Worm (Caenorhabditis elegans): ENCODE results near the gene C10E2.1.

DNA sequence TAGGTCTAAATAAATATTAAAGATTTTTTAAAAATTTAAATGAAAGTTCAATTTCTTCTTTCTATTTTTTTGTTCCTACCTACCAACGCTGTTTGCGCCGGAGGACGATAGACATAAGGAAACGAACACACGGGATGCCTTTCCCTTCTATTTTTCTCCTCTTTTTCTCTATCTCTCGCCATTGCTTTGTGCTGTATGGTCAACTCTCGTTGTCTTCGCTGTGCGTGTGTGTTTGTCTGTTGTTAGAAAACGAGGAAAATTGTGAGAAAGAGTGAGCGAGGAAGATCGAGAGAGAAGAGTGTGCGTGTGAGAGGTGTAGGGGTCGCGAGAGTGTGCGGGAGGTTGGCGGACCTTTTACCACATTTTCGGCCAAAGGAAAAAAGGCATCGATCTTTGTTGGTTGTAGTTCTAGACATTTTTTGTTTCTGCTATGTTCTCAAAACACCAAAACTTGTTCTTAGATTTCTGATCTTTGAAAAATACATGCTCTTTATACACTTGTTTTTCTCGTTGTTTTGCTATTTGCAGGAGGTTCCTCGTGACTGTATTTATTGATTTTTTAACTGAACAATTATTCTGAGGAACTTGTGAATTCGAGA, 36.5 kb downstream of the C10E2.1 start:
- no peak for TF ChIP-seq nhr-11 (tag; optimal IDR thresholded peaks at IDR 0.05)
- no peak for TF ChIP-seq unc-55 (GFP tag; optimal IDR thresholded peaks at IDR 0.05)
- no peak for TF ChIP-seq pqm-1 (tag; optimal IDR thresholded peaks at IDR 0.05)
- no peak for TF ChIP-seq pha-4 (tag; optimal IDR thresholded peaks at IDR 0.05)
- no peak for TF ChIP-seq ceh-22 (tag; optimal IDR thresholded peaks at IDR 0.05)
- peak; percentile 49 for TF ChIP-seq tbx-2 (tag; optimal IDR thresholded peaks at IDR 0.05)
- TF ChIP-seq pag-3 (tag; optimal IDR thresholded peaks at IDR 0.05; ENCODE audit: borderline replicate concordance): no peak
